Fruit fly (Drosophila melanogaster) whole organism, embryonic: Measurements from ENCODE around the gene CG5516.

ENCODE experiments used
- Abd-B ChIP-seq: fragments of 200-800 bp; sonication (Bioruptor generic); optimal IDR thresholded peaks from 2 replicates; lab custom pipeline; 2018; ENCODE audit warnings: missing biosample characterization, mild to moderate bottlenecking, missing genetic modification characterization, moderate library complexity
- BtbVII ChIP-seq: fragments of 200-800 bp; sonication (Bioruptor generic); optimal IDR thresholded peaks from 3 replicates; lab custom pipeline; 2017; ENCODE audit warnings: missing biosample characterization, mild to moderate bottlenecking, missing genetic modification characterization
- CG10462 ChIP-seq: fragments of 200-800 bp; sonication (Bioruptor generic); optimal IDR thresholded peaks from 2 replicates; lab custom pipeline; 2016; ENCODE audit warnings: missing biosample characterization, missing genetic modification characterization
- CG10979 ChIP-seq: fragments of 200-800 bp; sonication (Bioruptor generic); optimal IDR thresholded peaks from 2 replicates; lab custom pipeline; 2018; ENCODE audit warnings: missing biosample characterization, mild to moderate bottlenecking, missing genetic modification characterization, moderate library complexity
- CG11723 ChIP-seq: fragments of 200-800 bp; sonication (Bioruptor generic); optimal IDR thresholded peaks from 2 replicates; lab custom pipeline; 2017; ENCODE audit warnings: missing biosample characterization, mild to moderate bottlenecking, missing genetic modification characterization
- CG12071 ChIP-seq: fragments of 200-800 bp; sonication (Bioruptor generic); optimal IDR thresholded peaks from 3 replicates; lab custom pipeline; 2018; ENCODE audit warnings: missing biosample characterization, mild to moderate bottlenecking, missing genetic modification characterization
- CG13296 ChIP-seq: fragments of 200-800 bp; sonication (Bioruptor generic); optimal IDR thresholded peaks from 3 replicates; lab custom pipeline; 2018; ENCODE audit warnings: missing biosample characterization, mild to moderate bottlenecking, missing genetic modification characterization
- CG15479 ChIP-seq: fragments of 200-800 bp; sonication (Bioruptor generic); optimal IDR thresholded peaks from 3 replicates; lab custom pipeline; 2019; ENCODE audit warnings: missing biosample characterization, mild to moderate bottlenecking, missing genetic modification characterization, moderate library complexity
- CG15514 ChIP-seq: fragments of 200-800 bp; sonication (Bioruptor generic); optimal IDR thresholded peaks from 3 replicates; lab custom pipeline; 2017; ENCODE audit warnings: missing biosample characterization, missing genetic modification characterization, mild to moderate bottlenecking, moderate library complexity, missing genetic modification reagents
- CG16863 ChIP-seq: fragments of 200-800 bp; sonication (Bioruptor generic); optimal IDR thresholded peaks from 3 replicates; lab custom pipeline; 2016; ENCODE audit warnings: missing biosample characterization, missing genetic modification characterization
- CG2875 ChIP-seq: fragments of 200-800 bp; sonication (Bioruptor generic); optimal IDR thresholded peaks from 2 replicates; lab custom pipeline; 2017; ENCODE audit warnings: missing biosample characterization, mild to moderate bottlenecking, missing genetic modification characterization, missing genetic modification reagents
- CG30431 ChIP-seq: fragments of 200-800 bp; sonication (Bioruptor generic); optimal IDR thresholded peaks from 2 replicates; lab custom pipeline; 2017; ENCODE audit warnings: missing biosample characterization, missing genetic modification characterization
- CG3065 ChIP-seq: fragments of 200-800 bp; sonication (Bioruptor generic); optimal IDR thresholded peaks from 2 replicates; lab custom pipeline; 2016; ENCODE audit warnings: missing biosample characterization, missing genetic modification characterization
- CG31441 ChIP-seq: fragments of 200-800 bp; sonication (Bioruptor generic); IDR thresholded peaks from 2 replicates; pipeline ENCODE4 v1.3.6; 2022; ENCODE audit warnings: missing biosample characterization, missing genetic modification characterization
- CG32772 ChIP-seq: fragments of 200-800 bp; sonication (Bioruptor generic); IDR thresholded peaks from 2 replicates; pipeline ENCODE4 v1.3.6; 2022; ENCODE audit warnings: missing biosample characterization, missing genetic modification characterization
- CG4854 ChIP-seq: fragments of 200-800 bp; sonication (Bioruptor generic); optimal IDR thresholded peaks from 2 replicates; lab custom pipeline; 2016; ENCODE audit warnings: missing biosample characterization, missing genetic modification characterization, inconsistent platforms
- CG5245 ChIP-seq: fragments of 200-800 bp; sonication (Bioruptor generic); optimal IDR thresholded peaks from 3 replicates; lab custom pipeline; 2016; ENCODE audit warnings: missing biosample characterization, missing genetic modification characterization
- CG6689 ChIP-seq: fragments of 200-800 bp; sonication (Bioruptor generic); IDR thresholded peaks from 2 replicates; pipeline ENCODE4 v1.3.6; 2022; ENCODE audit warnings: missing biosample characterization, missing genetic modification characterization
- CG6813 ChIP-seq: fragments of 200-800 bp; sonication (Bioruptor generic); optimal IDR thresholded peaks from 2 replicates; lab custom pipeline; 2017; ENCODE audit warnings: missing biosample characterization, missing genetic modification characterization, mild to moderate bottlenecking, moderate library complexity, missing genetic modification reagents
- CG7357 ChIP-seq: fragments of 200-800 bp; sonication (Bioruptor generic); IDR thresholded peaks from 3 replicates; pipeline ENCODE4 v1.3.6; 2022; ENCODE audit warnings: missing biosample characterization, missing genetic modification characterization
- CG7839 ChIP-seq: fragments of 200-800 bp; sonication (Bioruptor generic); optimal IDR thresholded peaks from 3 replicates; lab custom pipeline; 2018; ENCODE audit warnings: missing biosample characterization, mild to moderate bottlenecking, missing genetic modification characterization, moderate library complexity
- CG7963 ChIP-seq: fragments of 200-800 bp; sonication (Bioruptor generic); IDR thresholded peaks from 3 replicates; pipeline ENCODE4 v1.3.6; 2022; ENCODE audit warnings: missing biosample characterization, missing genetic modification characterization; ENCODE audit not compliant: partially characterized antibody
- CHES-1-like ChIP-seq: fragments of 200-800 bp; sonication (Bioruptor generic); optimal IDR thresholded peaks from 2 replicates; lab custom pipeline; 2016; ENCODE audit warnings: missing biosample characterization, missing genetic modification characterization
- D19A ChIP-seq: fragments of 200-800 bp; optimal IDR thresholded peaks from 3 replicates; lab custom pipeline; 2019; ENCODE audit warnings: missing biosample characterization, mild to moderate bottlenecking, missing genetic modification characterization, moderate library complexity
- Drgx ChIP-seq: fragments of 200-800 bp; sonication (Bioruptor generic); IDR thresholded peaks from 2 replicates; pipeline ENCODE4 v1.3.6; 2022; ENCODE audit warnings: missing biosample characterization, missing genetic modification characterization
- Ets97D ChIP-seq: fragments of 200-800 bp; sonication (Bioruptor generic); optimal IDR thresholded peaks from 3 replicates; lab custom pipeline; 2016; ENCODE audit warnings: missing biosample characterization, missing genetic modification characterization
- Gsc ChIP-seq: fragments of 200-800 bp; sonication (Bioruptor generic); IDR thresholded peaks from 2 replicates; pipeline ENCODE4 v1.3.6; 2022; ENCODE audit warnings: missing biosample characterization, missing genetic modification characterization
- Hr3 ChIP-seq: fragments of 200-800 bp; sonication (Bioruptor generic); optimal IDR thresholded peaks from 3 replicates; lab custom pipeline; 2016; ENCODE audit warnings: missing biosample characterization, missing genetic modification characterization
- MTF-1 ChIP-seq: fragments of 200-800 bp; sonication (Bioruptor generic); optimal IDR thresholded peaks from 2 replicates; lab custom pipeline; 2018; ENCODE audit warnings: missing biosample characterization, mild to moderate bottlenecking, missing genetic modification characterization, borderline replicate concordance
- Mad ChIP-seq: fragments of 200-800 bp; sonication (Bioruptor generic); optimal IDR thresholded peaks from 2 replicates; lab custom pipeline; 2016; ENCODE audit warnings: missing biosample characterization, missing genetic modification characterization
- Myb ChIP-seq: fragments of 200-800 bp; sonication (Bioruptor generic); optimal IDR thresholded peaks from 2 replicates; lab custom pipeline; 2016; ENCODE audit warnings: missing biosample characterization, missing genetic modification characterization
- Opbp ChIP-seq: fragments of 200-800 bp; sonication (Bioruptor generic); IDR thresholded peaks from 3 replicates; pipeline ENCODE4 v1.3.6; 2022; ENCODE audit warnings: missing biosample characterization, missing genetic modification characterization; ENCODE audit not compliant: partially characterized antibody
- PHDP ChIP-seq: fragments of 200-800 bp; sonication (Bioruptor generic); optimal IDR thresholded peaks from 3 replicates; lab custom pipeline; 2018; ENCODE audit warnings: missing biosample characterization, mild to moderate bottlenecking, missing genetic modification characterization, moderate library complexity
- Poxn ChIP-seq: fragments of 200-800 bp; sonication (Bioruptor generic); IDR thresholded peaks from 2 replicates; pipeline ENCODE4 v1.3.6; 2022; ENCODE audit warnings: missing biosample characterization, missing genetic modification characterization
- Ssrp ChIP-seq: fragments of 200-800 bp; sonication (Bioruptor generic); optimal IDR thresholded peaks from 2 replicates; lab custom pipeline; 2018; ENCODE audit warnings: missing biosample characterization, mild to moderate bottlenecking, missing genetic modification characterization, moderate library complexity
- Xrp1 ChIP-seq: fragments of 200-800 bp; sonication (Bioruptor generic); IDR thresholded peaks from 2 replicates; pipeline ENCODE4 v1.3.6; 2022; ENCODE audit warnings: missing biosample characterization, missing genetic modification characterization
- ase ChIP-seq: fragments of 200-800 bp; sonication (Bioruptor generic); IDR thresholded peaks from 3 replicates; pipeline ENCODE4 v1.3.6; 2022; ENCODE audit warnings: missing biosample characterization, missing genetic modification characterization
- bab2 ChIP-seq: fragments of 200-800 bp; sonication (Bioruptor generic); optimal IDR thresholded peaks from 2 replicates; lab custom pipeline; 2016; ENCODE audit warnings: missing biosample characterization, missing genetic modification characterization
- btn ChIP-seq: fragments of 200-800 bp; sonication (Bioruptor generic); optimal IDR thresholded peaks from 2 replicates; lab custom pipeline; 2016; ENCODE audit warnings: missing biosample characterization, missing genetic modification characterization
- fru ChIP-seq: fragments of >200 bp; optimal IDR thresholded peaks from 2 replicates; lab custom pipeline; 2017
- gcm ChIP-seq: fragments of 200-800 bp; sonication (Bioruptor generic); optimal IDR thresholded peaks from 2 replicates; lab custom pipeline; 2019; ENCODE audit warnings: missing biosample characterization, mild to moderate bottlenecking, missing genetic modification characterization, moderate library complexity
- grn ChIP-seq: fragments of 200-800 bp; sonication (Bioruptor generic); optimal IDR thresholded peaks from 3 replicates; lab custom pipeline; 2017; ENCODE audit warnings: missing biosample characterization, missing genetic modification characterization
- gt ChIP-seq: fragments of 200-800 bp; sonication (Bioruptor generic); IDR thresholded peaks from 2 replicates; pipeline ENCODE4 v1.3.6; 2022; ENCODE audit warnings: missing biosample characterization, missing genetic modification characterization
- mam ChIP-seq: fragments of 200-800 bp; sonication (Bioruptor generic); optimal IDR thresholded peaks from 3 replicates; lab custom pipeline; 2016; ENCODE audit warnings: missing biosample characterization, missing genetic modification characterization
- onecut ChIP-seq: fragments of 200-800 bp; sonication (Bioruptor generic); IDR thresholded peaks from 2 replicates; pipeline ENCODE4 v1.3.6; 2022; ENCODE audit warnings: missing biosample characterization, missing genetic modification characterization
- pita ChIP-seq: fragments of 200-800 bp; sonication (Bioruptor generic); optimal IDR thresholded peaks from 2 replicates; lab custom pipeline; 2017; ENCODE audit warnings: missing biosample characterization, mild to moderate bottlenecking, missing genetic modification characterization
- sim ChIP-seq: fragments of 200-800 bp; sonication (Bioruptor generic); IDR thresholded peaks from 2 replicates; pipeline ENCODE4 v1.3.6; 2022; ENCODE audit warnings: missing biosample characterization, missing genetic modification characterization
- tll ChIP-seq, 2 experiments: fragments of 200-800 bp in 1 of 2; fragments of >200 bp in 1 of 2; sonication (Bioruptor generic) in 1 of 2; optimal IDR thresholded peaks; 2 replicates each; lab custom pipeline; 2017 to 2019; ENCODE audit warnings: missing biosample characterization in 2 of 2, missing genetic modification characterization in 2 of 2, mild to moderate bottlenecking in 1 of 2, moderate library complexity in 1 of 2
- toy ChIP-seq: fragments of 200-800 bp; sonication (Bioruptor generic); IDR thresholded peaks from 2 replicates; pipeline ENCODE4 v1.3.6; 2022; ENCODE audit warnings: missing biosample characterization, missing genetic modification characterization
- trem ChIP-seq: fragments of 200-800 bp; optimal IDR thresholded peaks from 3 replicates; lab custom pipeline; 2019; ENCODE audit warnings: missing biosample characterization, mild to moderate bottlenecking, missing genetic modification characterization, moderate library complexity
- wor ChIP-seq: fragments of 200-800 bp; sonication (Bioruptor generic); IDR thresholded peaks from 2 replicates; pipeline ENCODE4 v1.3.6; 2022; ENCODE audit warnings: missing biosample characterization, missing genetic modification characterization
- yki ChIP-seq: fragments of >200 bp; optimal IDR thresholded peaks from 3 replicates; lab custom pipeline; 2018

CG5516 gene

dm6 chr3R:16005943-16006342 lies 42.3 kb downstream of the CG5516 start (continued):
- TF ChIP-seq PHDP = peak; percentile 63
- TF ChIP-seq Hr3 (GFP tag; lab: Kevin White, UChicago) = no peak
- no peak for TF ChIP-seq Mad
- no peak for TF ChIP-seq tll (GFP tag; optimal IDR thresholded peaks at IDR 0.05; lab: Kevin White, UChicago)
- peak; percentile 7 for TF ChIP-seq CG10462
- TF ChIP-seq CG5245 (GFP tag; lab: Kevin White, UChicago) = no peak
- peak; percentile 75 for TF ChIP-seq CG2875 (GFP tag; lab: Kevin White, UChicago)
- peak; percentile 38; the same call in 1 of the 2 replicates for TF ChIP-seq CG31441
- no peak for TF ChIP-seq Abd-B (GFP tag; lab: Kevin White, UChicago)
- no peak for TF ChIP-seq CG6689
- TF ChIP-seq Opbp = no peak
- TF ChIP-seq yki = no peak
- peak; percentile 52 for TF ChIP-seq CG7839 (tag; lab: Kevin White, UChicago)
- TF ChIP-seq Ets97D (GFP tag; lab: Kevin White, UChicago) = no peak
- no peak for TF ChIP-seq sim (GFP tag; lab: Robert Waterston, UW)
- no peak for TF ChIP-seq wor (GFP tag; lab: Robert Waterston, UW)
- no peak for TF ChIP-seq CG30431 (GFP tag; lab: Kevin White, UChicago)
- TF ChIP-seq CHES-1-like (GFP tag; lab: Kevin White, UChicago) = no peak
- peak; percentile 52 for TF ChIP-seq CG11723 (GFP tag; lab: Kevin White, UChicago)
- no peak for TF ChIP-seq CG7963 (GFP tag; lab: Robert Waterston, UW)
- TF ChIP-seq CG15479 = no peak
- TF ChIP-seq grn (GFP tag; lab: Kevin White, UChicago) = no peak
- no peak for TF ChIP-seq trem (tag; lab: Kevin White, UChicago)
- TF ChIP-seq btn = no peak
- no peak for TF ChIP-seq CG3065 (GFP tag; lab: Kevin White, UChicago)
- no peak for TF ChIP-seq CG7357
- TF ChIP-seq CG13296 (GFP tag; lab: Kevin White, UChicago) = peak; percentile 69
- no peak for TF ChIP-seq CG10979 (tag; lab: Kevin White, UChicago)
- no peak for TF ChIP-seq pita (GFP tag; lab: Kevin White, UChicago)
- peak; percentile 8 for TF ChIP-seq D19A (tag; lab: Kevin White, UChicago)
- TF ChIP-seq CG32772 (GFP tag; lab: Robert Waterston, UW) = no peak
- no peak for TF ChIP-seq gt
- 0 out of 2 replicates have a peak, but pooled peaks have one; percentile 14 for TF ChIP-seq onecut
- 0 out of 2 replicates have a peak, but pooled peaks have one; percentile 20 for TF ChIP-seq Xrp1 (GFP tag; lab: Robert Waterston, UW)
- peak; percentile 70 for TF ChIP-seq CG6813 (GFP tag; lab: Kevin White, UChicago)
- TF ChIP-seq CG4854 = peak; percentile 28
- TF ChIP-seq mam = no peak
- no peak for TF ChIP-seq Drgx (GFP tag; lab: Robert Waterston, UW)
- no peak for TF ChIP-seq CG16863 (GFP tag; lab: Kevin White, UChicago)
- peak; percentile 33 for TF ChIP-seq gcm (GFP tag; lab: Kevin White, UChicago)
- TF ChIP-seq toy (GFP tag; lab: Robert Waterston, UW) = no peak
- TF ChIP-seq bab2 (GFP tag; lab: Kevin White, UChicago) = peak; percentile 55
- TF ChIP-seq MTF-1 (GFP tag; lab: Kevin White, UChicago) = peak; percentile 75
- peak; percentile 18 for TF ChIP-seq CG15514
- no peak for TF ChIP-seq fru (lab: Kevin White, UChicago)
- TF ChIP-seq BtbVII (GFP tag; lab: Kevin White, UChicago) = peak; percentile 12
- no peak for TF ChIP-seq Ssrp (tag; lab: Kevin White, UChicago)
- TF ChIP-seq Myb (GFP tag; lab: Kevin White, UChicago) = no peak
- TF ChIP-seq Gsc = no peak
- peak; percentile 68 for TF ChIP-seq CG12071
- no peak for TF ChIP-seq ase (GFP tag; lab: Robert Waterston, UW)
- no peak for TF ChIP-seq Poxn (GFP tag; lab: Robert Waterston, UW)
